Worm (Caenorhabditis elegans): ENCODE measurements around the gene sams-1.

ce11 chrX:11917994-11918393 is 47.8 kb upstream of the sams-1 start, which contains the start of gene Y62H9A.16:
- TF ChIP-seq W03F9.2 (tag; optimal IDR thresholded peaks at IDR 0.05) (no peak), him-1 (tag; optimal IDR thresholded peaks at IDR 0.05) (no peak), dao-5 (tag; optimal IDR thresholded peaks at IDR 0.05) (no peak)
